Worm (Caenorhabditis elegans): ENCODE results near the gene cyp-35D1.

cyp-35D1 gene

ce11 chrV:16041412-16041811, 27.6 kb upstream of the cyp-35D1 start:
- TF ChIP-seq rbr-2 (tag; optimal IDR thresholded peaks at IDR 0.05) (no peak), F37D6.2 (tag; optimal IDR thresholded peaks at IDR 0.05) (no peak), unc-39 (tag; optimal IDR thresholded peaks at IDR 0.05) (no peak), Y105C5A.15 (GFP tag; IDR thresholded peaks at IDR 0.05) (no peak), D1046.2 (GFP tag; IDR thresholded peaks at IDR 0.05) (no peak), nhr-102 (tag; optimal IDR thresholded peaks at IDR 0.05) (no peak), Y48G9A.11 (GFP tag; IDR thresholded peaks at IDR 0.05) (no peak), madf-5 (GFP tag; IDR thresholded peaks at IDR 0.05) (no peak), hlh-11 (tag; optimal IDR thresholded peaks at IDR 0.05) (no peak), F44E2.7 (GFP tag; IDR thresholded peaks at IDR 0.05) (no peak), vab-7 (GFP tag; IDR thresholded peaks at IDR 0.05) (no peak), daf-8 (GFP tag; IDR thresholded peaks at IDR 0.05) (no peak), aly-2 (tag; optimal IDR thresholded peaks at IDR 0.05) (no peak), dmd-8 (GFP tag; IDR thresholded peaks at IDR 0.05) (no peak), dmd-6 (GFP tag; IDR thresholded peaks at IDR 0.05) (no peak), dmd-9 (GFP tag; IDR thresholded peaks at IDR 0.05) (no peak), mep-1 (tag; optimal IDR thresholded peaks at IDR 0.05) (no peak), gei-8 (GFP tag; optimal IDR thresholded peaks at IDR 0.05) (no peak)

- TF ChIP-seq set-16 (GFP tag; IDR thresholded peaks at IDR 0.05): peak; percentile 81
Measured at ce11 chrV:16041925-16042742, 26.9 kb upstream of the cyp-35D1 start, which contains the start of the genes his-2 and his-1. Gene his-2, minus strand, starts transcription at chrV:16042283. Gene his-1, plus strand, starts transcription at chrV:16042520.

ce11 chrV:16042743-16043014, 26.4 kb upstream of the cyp-35D1 start:
- TF ChIP-seq D1046.2 (GFP tag; IDR thresholded peaks at IDR 0.05): no peak
- TF ChIP-seq jun-1 (tag; optimal IDR thresholded peaks at IDR 0.05): no peak
- TF ChIP-seq mxl-3 (GFP tag; optimal IDR thresholded peaks at IDR 0.05): no peak
- TF ChIP-seq F26F4.8 (GFP tag; conservative IDR thresholded peaks at IDR 0.05): no peak
- 0 out of 2 replicates have a peak, but pooled peaks have one; percentile 38 for TF ChIP-seq zfp-3 (GFP tag; conservative IDR thresholded peaks at IDR 0.05)
- TF ChIP-seq fkh-10 (GFP tag; optimal IDR thresholded peaks at IDR 0.05): no peak

ce11 chrV:16043686-16044085, 25.4 kb upstream of the cyp-35D1 start:
- TF ChIP-seq ZK337.2 (GFP tag; IDR thresholded peaks at IDR 0.05): no peak
- TF ChIP-seq Y75B8A.6 (GFP tag; IDR thresholded peaks at IDR 0.05): no peak
- TF ChIP-seq T20F7.1 (GFP tag; optimal IDR thresholded peaks at IDR 0.05): no peak
- TF ChIP-seq set-16 (GFP tag; IDR thresholded peaks at IDR 0.05): no peak
- no peak for TF ChIP-seq daf-19 (GFP tag; conservative IDR thresholded peaks at IDR 0.05)
- no peak for TF ChIP-seq hif-1 (tag; optimal IDR thresholded peaks at IDR 0.05)
- no peak for TF ChIP-seq snpc-4 (tag; optimal IDR thresholded peaks at IDR 0.05)
- TF ChIP-seq jun-1 (tag; optimal IDR thresholded peaks at IDR 0.05): no peak
- peak; percentile 81 for TF ChIP-seq aha-1 (tag)
- TF ChIP-seq snpc-1.2 (GFP tag; IDR thresholded peaks at IDR 0.05): no peak
- TF ChIP-seq lin-1 (GFP tag; IDR thresholded peaks at IDR 0.05): 0 out of 2 replicates have a peak, but pooled peaks have one; percentile 21
- TF ChIP-seq nhr-76 (tag; optimal IDR thresholded peaks at IDR 0.05): no peak
- TF ChIP-seq F37D6.2 (tag; optimal IDR thresholded peaks at IDR 0.05): no peak
- no peak for TF ChIP-seq pha-4 (GFP tag; IDR thresholded peaks at IDR 0.05)
- no peak for TF ChIP-seq pha-4 (tag; optimal IDR thresholded peaks at IDR 0.05)
- no peak for TF ChIP-seq ceh-20 (GFP tag; IDR thresholded peaks at IDR 0.05)
- peak; percentile 68 for TF ChIP-seq php-3 (GFP tag; IDR thresholded peaks at IDR 0.05)
- no peak for TF ChIP-seq ztf-11 (tag; optimal IDR thresholded peaks at IDR 0.05)
- no peak for TF ChIP-seq zfp-2 (tag; optimal IDR thresholded peaks at IDR 0.05)
- no peak for TF ChIP-seq Y105C5A.15 (GFP tag; IDR thresholded peaks at IDR 0.05)
- 0 out of 2 replicates have a peak, but pooled peaks have one; percentile 5 for TF ChIP-seq nhr-42 (GFP tag; IDR thresholded peaks at IDR 0.05)
- no peak for TF ChIP-seq nhr-48 (tag; optimal IDR thresholded peaks at IDR 0.05)
- no peak for TF ChIP-seq nhr-111 (GFP tag; optimal IDR thresholded peaks at IDR 0.05)
- no peak for TF ChIP-seq mdt-29 (GFP tag; IDR thresholded peaks at IDR 0.05)
- no peak for TF ChIP-seq ceh-44 (GFP tag; IDR thresholded peaks at IDR 0.05)
- no peak for TF ChIP-seq tag-97 (GFP tag; IDR thresholded peaks at IDR 0.05)
- TF ChIP-seq pqm-1 (tag; optimal IDR thresholded peaks at IDR 0.05): peak; percentile 2
